Worm (Caenorhabditis elegans) whole organism, L1 larva: ENCODE results near the gene ketn-1.

Source experiments
- aly-2 ChIP-seq: fragments of 150-350 bp; optimal IDR thresholded peaks from 2 replicates; lab custom pipeline; 2014; ENCODE audit warnings: missing biosample characterization, missing genetic modification characterization
- ama-1 ChIP-seq: fragments of 150-350 bp; optimal IDR thresholded peaks from 2 replicates; lab custom pipeline; 2014
- ceh-90 ChIP-seq: sonication (generic microtip); optimal IDR thresholded peaks from 2 replicates; lab custom pipeline; 2016; ENCODE audit warnings: missing genetic modification characterization, missing compliant biosample characterization
- egl-13 ChIP-seq: sonication (generic microtip); optimal IDR thresholded peaks from 2 replicates; lab custom pipeline; 2016; ENCODE audit warnings: missing genotype, missing genetic modification reagents, missing genetic modification characterization, missing compliant biosample characterization
- snpc-4 ChIP-seq: fragments of 150-350 bp; optimal IDR thresholded peaks from 2 replicates; lab custom pipeline; 2014; ENCODE audit warnings: missing biosample characterization, missing genetic modification characterization
- zag-1 ChIP-seq: fragments of 150-350 bp; optimal IDR thresholded peaks from 2 replicates; lab custom pipeline; 2014; ENCODE audit warnings: missing biosample characterization, missing genetic modification characterization

DNA sequence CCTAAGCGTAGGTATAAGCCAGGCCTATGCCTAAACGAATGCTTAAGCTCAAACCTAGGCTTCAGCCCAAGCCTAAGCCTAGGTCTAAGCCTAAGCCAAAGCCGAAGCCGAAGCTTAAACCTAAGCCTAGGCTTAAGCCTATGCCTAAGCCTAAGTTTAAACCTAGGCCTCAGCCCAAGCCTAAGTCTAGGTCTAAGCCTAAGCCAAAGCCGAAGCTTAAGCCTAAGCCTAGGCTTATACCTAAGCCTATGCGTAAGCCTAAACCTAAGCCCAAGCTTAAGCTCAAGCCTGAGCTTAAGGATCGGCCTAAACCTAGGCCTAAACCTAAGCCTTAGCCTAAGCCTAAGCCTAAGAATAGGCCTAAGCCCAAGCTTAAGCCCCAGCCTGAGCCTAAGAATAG, 18.3 kb upstream of the ketn-1 start:
- TF ChIP-seq ama-1 (no peak), ceh-90 (no peak), egl-13 (tag; lab: Kevin White, UChicago) (no peak), snpc-4 (tag; lab: Kevin White, UChicago) (no peak), aly-2 (tag; lab: Kevin White, UChicago) (no peak), zag-1 (no peak)
